Worm (Caenorhabditis elegans): Measurements from ENCODE around the gene dyrb-1.

DNA sequence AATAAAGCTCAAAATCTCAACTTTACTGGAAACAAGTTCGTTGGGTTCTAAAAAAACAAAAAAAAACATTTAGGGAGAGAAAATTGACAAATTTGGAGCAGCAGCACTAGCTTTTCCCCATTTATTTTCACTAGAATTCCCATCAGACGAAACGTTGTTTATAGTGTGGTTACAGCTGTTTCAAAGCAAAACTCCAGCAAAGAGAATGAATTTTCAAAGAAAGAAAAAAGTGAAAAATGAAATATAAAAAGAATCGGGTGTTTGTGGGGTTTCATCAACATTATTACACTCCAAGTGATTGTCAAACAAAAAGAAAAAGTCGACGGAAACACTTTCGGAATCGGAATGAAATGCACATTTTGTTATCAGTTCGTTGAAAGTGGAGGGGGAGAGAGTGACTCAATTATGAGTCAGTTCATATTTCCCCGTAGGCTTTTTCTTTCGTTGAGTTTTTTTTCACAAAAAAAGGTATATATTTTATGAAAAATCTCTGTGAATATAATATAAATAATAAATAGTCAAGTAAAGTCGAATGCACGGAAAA is 12.6 kb downstream of the dyrb-1 start:
- TF ChIP-seq unc-62 (GFP tag; optimal IDR thresholded peaks at IDR 0.05) (no peak), him-1 (tag; optimal IDR thresholded peaks at IDR 0.05) (no peak), hrde-1 (tag; optimal IDR thresholded peaks at IDR 0.05; ENCODE audit: borderline replicate concordance) (no peak), ccch-3 (GFP tag; optimal IDR thresholded peaks at IDR 0.05) (no peak), nhr-27 (tag; optimal IDR thresholded peaks at IDR 0.05) (no peak), snpc-4 (GFP tag; optimal IDR thresholded peaks at IDR 0.05) (no peak), snpc-4 (tag; optimal IDR thresholded peaks at IDR 0.05) (no peak), hlh-26 (GFP tag; conservative IDR thresholded peaks at IDR 0.05) (no peak), hlh-12 (tag; optimal IDR thresholded peaks at IDR 0.05) (no peak), sdz-38 (tag; optimal IDR thresholded peaks at IDR 0.05) (no peak), pha-4 (tag; optimal IDR thresholded peaks at IDR 0.05) (no peak)
